Worm (Caenorhabditis elegans): ENCODE data around the gene C44C10.11.

- TF ChIP-seq sox-4 (tag; optimal IDR thresholded peaks at IDR 0.05) (no peak), ttx-3 (tag; optimal IDR thresholded peaks at IDR 0.05) (no peak), ama-1 (optimal IDR thresholded peaks at IDR 0.05) (no peak), nfya-1 (tag; optimal IDR thresholded peaks at IDR 0.05) (no peak)
These were observed 13.6 kb upstream of the C44C10.11 start, which contains the start of gene D1053.4 for ce11 chrX:11723781-11724201.
